Worm (Caenorhabditis elegans): Measurements from ENCODE around the gene rrf-3.

- no peak for TF ChIP-seq mdl-1 (tag; optimal IDR thresholded peaks at IDR 0.05)
- TF ChIP-seq skn-1 (tag; optimal IDR thresholded peaks at IDR 0.05), result no peak
- no peak for TF ChIP-seq nhr-28 (tag; optimal IDR thresholded peaks at IDR 0.05)
- TF ChIP-seq lin-39 (tag; optimal IDR thresholded peaks at IDR 0.05), result no peak
Measured at ce11 chrII:8136818-8137217, 25.4 kb upstream of the rrf-3 start, which contains the start of gene ctns-1.
